Worm (Caenorhabditis elegans): ENCODE measurements around the gene F11D5.5.

ce11 chrX:3315891-3316657 lies 14.2 kb downstream of the F11D5.5 start:
- TF ChIP-seq flh-1 (GFP tag; optimal IDR thresholded peaks at IDR 0.05) (no peak), blmp-1 (tag; optimal IDR thresholded peaks at IDR 0.05) (no peak), elt-3 (tag; optimal IDR thresholded peaks at IDR 0.05) (no peak), nhr-12 (tag; optimal IDR thresholded peaks at IDR 0.05) (no peak), lsy-2 (tag; optimal IDR thresholded peaks at IDR 0.05) (no peak), mab-5 (tag; optimal IDR thresholded peaks at IDR 0.05) (no peak), nhr-76 (tag; optimal IDR thresholded peaks at IDR 0.05) (no peak), mep-1 (tag; optimal IDR thresholded peaks at IDR 0.05) (no peak), pha-4 (tag; optimal IDR thresholded peaks at IDR 0.05) (no peak), snpc-4 (tag; optimal IDR thresholded peaks at IDR 0.05) (no peak)

Measured in whole organism, mixed stage, embryonic.